Worm (Caenorhabditis elegans) whole organism, L2 larva: ENCODE data around the gene F55B11.7.

Source experiments
- C34F6.9 ChIP-seq: fragments of 150-350 bp; optimal IDR thresholded peaks from 2 replicates; lab custom pipeline; 2014; ENCODE audit warnings: missing biosample characterization, missing genetic modification characterization
- F13H6.1 ChIP-seq: sonication (generic microtip); optimal IDR thresholded peaks from 2 replicates; lab custom pipeline; 2016; ENCODE audit warnings: missing genetic modification characterization, missing compliant biosample characterization
- R02D3.7 ChIP-seq: fragments of 150-350 bp; optimal IDR thresholded peaks from 2 replicates; lab custom pipeline; 2014; ENCODE audit warnings: missing biosample characterization, missing genetic modification characterization
- Y55F3AM.14 ChIP-seq: fragments of 200-800 bp; sonication (Bioruptor generic); optimal IDR thresholded peaks from 2 replicates; lab custom pipeline; 2018; ENCODE audit warnings: mild to moderate bottlenecking, missing genetic modification characterization, missing compliant biosample characterization
- ZK546.5 ChIP-seq: sonication (generic microtip); optimal IDR thresholded peaks from 2 replicates; lab custom pipeline; 2017; ENCODE audit warnings: missing biosample characterization, missing genetic modification characterization
- alr-1 ChIP-seq: fragments of 150-350 bp; optimal IDR thresholded peaks from 2 replicates; lab custom pipeline; 2014; ENCODE audit warnings: missing biosample characterization, missing genetic modification characterization
- aly-2 ChIP-seq: fragments of 150-350 bp; optimal IDR thresholded peaks from 2 replicates; lab custom pipeline; 2014; ENCODE audit warnings: missing biosample characterization, missing genetic modification characterization
- ama-1 ChIP-seq: fragments of 150-350 bp; optimal IDR thresholded peaks from 2 replicates; lab custom pipeline; 2018; ENCODE audit warnings: inconsistent platforms
- blmp-1 ChIP-seq: sonication (generic microtip); optimal IDR thresholded peaks from 2 replicates; lab custom pipeline; 2017; ENCODE audit warnings: missing genetic modification characterization, mild to moderate bottlenecking, missing compliant biosample characterization, antibody characterized with exemption, moderate library complexity; ENCODE audit not compliant: insufficient read depth
- ceh-16 ChIP-seq: fragments of 150-350 bp; optimal IDR thresholded peaks from 2 replicates; lab custom pipeline; 2014; ENCODE audit warnings: missing biosample characterization, missing genetic modification characterization
- ceh-82 ChIP-seq: fragments of 150-350 bp; optimal IDR thresholded peaks from 2 replicates; lab custom pipeline; 2014; ENCODE audit warnings: missing biosample characterization, missing genetic modification characterization
- crh-2 ChIP-seq: sonication (generic microtip); optimal IDR thresholded peaks from 2 replicates; lab custom pipeline; 2017; ENCODE audit warnings: missing biosample characterization, missing genetic modification characterization
- dmd-4 ChIP-seq: sonication (generic microtip); optimal IDR thresholded peaks from 2 replicates; lab custom pipeline; 2017; ENCODE audit warnings: missing biosample characterization, missing genetic modification characterization
- egl-27 ChIP-seq: sonication (generic microtip); optimal IDR thresholded peaks from 3 replicates; lab custom pipeline; 2017; ENCODE audit warnings: missing biosample characterization, missing genetic modification reagents, missing genetic modification characterization
- elt-1 ChIP-seq: fragments of 150-350 bp; optimal IDR thresholded peaks from 2 replicates; lab custom pipeline; 2014; ENCODE audit warnings: missing biosample characterization, missing genetic modification characterization
- elt-3 ChIP-seq: sonication (generic microtip); optimal IDR thresholded peaks from 2 replicates; lab custom pipeline; 2017; ENCODE audit warnings: missing biosample characterization, missing genetic modification characterization
- fos-1 ChIP-seq: fragments of 150-350 bp; optimal IDR thresholded peaks from 2 replicates; lab custom pipeline; 2014; ENCODE audit warnings: missing biosample characterization, missing genetic modification characterization
- gmeb-1 ChIP-seq: fragments of 150-350 bp; optimal IDR thresholded peaks from 2 replicates; lab custom pipeline; 2014; ENCODE audit warnings: missing biosample characterization, missing genetic modification characterization
- lin-11 ChIP-seq: fragments of 150-350 bp; sonication (generic microtip); optimal IDR thresholded peaks from 2 replicates; lab custom pipeline; 2014; ENCODE audit warnings: missing biosample characterization, missing genetic modification characterization, inconsistent platforms, mixed read lengths
- lin-13 ChIP-seq: fragments of 150-350 bp; optimal IDR thresholded peaks from 2 replicates; lab custom pipeline; 2014; ENCODE audit warnings: missing biosample characterization, missing genetic modification reagents, missing genetic modification characterization
- lin-39 ChIP-seq: fragments of 150-350 bp; optimal IDR thresholded peaks from 2 replicates; lab custom pipeline; 2014; ENCODE audit warnings: missing biosample characterization, missing genetic modification reagents, missing genetic modification characterization
- lsy-2 ChIP-seq, 2 experiments: fragments of 150-350 bp in 1 of 2; sonication (generic microtip) in 1 of 2; optimal IDR thresholded peaks; 2 replicates each; lab custom pipeline; 2014 to 2017; ENCODE audit warnings: missing biosample characterization in 2 of 2, missing genetic modification characterization in 2 of 2
- mab-5 ChIP-seq: fragments of 150-350 bp; optimal IDR thresholded peaks from 2 replicates; lab custom pipeline; 2014; ENCODE audit warnings: missing biosample characterization, missing genetic modification characterization
- mbf-1 ChIP-seq: sonication (generic microtip); optimal IDR thresholded peaks from 2 replicates; lab custom pipeline; 2017; ENCODE audit warnings: missing biosample characterization, missing genetic modification characterization
- mdl-1 ChIP-seq, 2 experiments: fragments of 150-350 bp in 1 of 2; sonication (generic microtip) in 1 of 2; optimal IDR thresholded peaks; 2 replicates each; lab custom pipeline; 2017; ENCODE audit warnings: missing biosample characterization in 2 of 2, missing genetic modification characterization in 2 of 2
- nhr-10 ChIP-seq: sonication (generic microtip); optimal IDR thresholded peaks from 2 replicates; lab custom pipeline; 2017; ENCODE audit warnings: missing biosample characterization, missing genetic modification characterization
- nhr-11 ChIP-seq: fragments of 150-350 bp; optimal IDR thresholded peaks from 2 replicates; lab custom pipeline; 2014; ENCODE audit warnings: missing biosample characterization, missing genetic modification characterization
- nhr-12 ChIP-seq: fragments of 150-350 bp; optimal IDR thresholded peaks from 2 replicates; lab custom pipeline; 2014; ENCODE audit warnings: missing biosample characterization, missing genetic modification characterization
- nhr-129 ChIP-seq: fragments of 150-350 bp; optimal IDR thresholded peaks from 2 replicates; lab custom pipeline; 2014; ENCODE audit warnings: missing biosample characterization, missing genetic modification characterization
- nhr-21 ChIP-seq: fragments of 150-350 bp; optimal IDR thresholded peaks from 2 replicates; lab custom pipeline; 2014; ENCODE audit warnings: missing biosample characterization, missing genetic modification characterization
- nhr-23 ChIP-seq: fragments of 150-350 bp; optimal IDR thresholded peaks from 2 replicates; lab custom pipeline; 2014; ENCODE audit warnings: missing biosample characterization, missing genetic modification reagents, missing genetic modification characterization
- nhr-237 ChIP-seq: fragments of 150-350 bp; optimal IDR thresholded peaks from 2 replicates; lab custom pipeline; 2014; ENCODE audit warnings: missing biosample characterization, missing genetic modification characterization
- nhr-25 ChIP-seq: fragments of 150-350 bp; sonication (generic microtip); optimal IDR thresholded peaks from 3 replicates; lab custom pipeline; 2014; ENCODE audit warnings: missing biosample characterization, missing genetic modification characterization
- nhr-6 ChIP-seq: fragments of 150-350 bp; optimal IDR thresholded peaks from 2 replicates; lab custom pipeline; 2014; ENCODE audit warnings: missing biosample characterization, missing genetic modification characterization
- nhr-77 ChIP-seq: fragments of 150-350 bp; optimal IDR thresholded peaks from 2 replicates; lab custom pipeline; 2014; ENCODE audit warnings: missing biosample characterization, missing genetic modification characterization
- peb-1 ChIP-seq: fragments of 150-350 bp; optimal IDR thresholded peaks from 2 replicates; lab custom pipeline; 2014; ENCODE audit warnings: missing biosample characterization, missing genetic modification characterization
- sem-4 ChIP-seq: fragments of 150-350 bp; optimal IDR thresholded peaks from 2 replicates; lab custom pipeline; 2014; ENCODE audit warnings: missing biosample characterization, missing genetic modification reagents, missing genetic modification characterization
- skn-1 ChIP-seq: sonication (generic microtip); optimal IDR thresholded peaks from 2 replicates; lab custom pipeline; 2017; ENCODE audit warnings: missing biosample characterization, missing genetic modification characterization
- sma-3 ChIP-seq: sonication (generic microtip); optimal IDR thresholded peaks from 2 replicates; lab custom pipeline; 2016; ENCODE audit warnings: missing genetic modification reagents, missing genetic modification characterization, missing compliant biosample characterization
- sma-9 ChIP-seq, 2 experiments: fragments of 150-350 bp in 1 of 2; sonication (generic microtip) in 1 of 2; optimal IDR thresholded peaks; 2 replicates each; lab custom pipeline; 2014 to 2016; ENCODE audit warnings: missing genetic modification characterization in 2 of 2, mild to moderate bottlenecking in 1 of 2, missing biosample characterization in 1 of 2, missing compliant biosample characterization in 1 of 2, missing genetic modification reagents in 1 of 2, moderate library complexity in 1 of 2
- snpc-4 ChIP-seq: fragments of 150-350 bp; optimal IDR thresholded peaks from 2 replicates; lab custom pipeline; 2014; ENCODE audit warnings: missing biosample characterization, missing genetic modification characterization
- unc-39 ChIP-seq: fragments of 150-350 bp; optimal IDR thresholded peaks from 2 replicates; lab custom pipeline; 2014; ENCODE audit warnings: missing biosample characterization, missing genetic modification characterization
- unc-55 ChIP-seq: fragments of 150-350 bp; sonication (generic microtip); optimal IDR thresholded peaks from 3 replicates; lab custom pipeline; 2014; ENCODE audit warnings: missing biosample characterization, missing genetic modification reagents, missing genetic modification characterization
- unc-62 ChIP-seq: fragments of 150-350 bp; optimal IDR thresholded peaks from 2 replicates; lab custom pipeline; 2014; ENCODE audit warnings: missing biosample characterization, missing genetic modification reagents, missing genetic modification characterization
- zag-1 ChIP-seq: fragments of 150-350 bp; optimal IDR thresholded peaks from 2 replicates; lab custom pipeline; 2014; ENCODE audit warnings: missing biosample characterization, missing genetic modification characterization
- ztf-1 ChIP-seq: fragments of 200-800 bp; sonication (Bioruptor generic); conservative IDR thresholded peaks from 2 replicates; pipeline ENCODE4 v1.3.6; 2022; ENCODE audit warnings: missing genetic modification characterization, missing compliant biosample characterization
- ztf-11 ChIP-seq: sonication (generic microtip); optimal IDR thresholded peaks from 2 replicates; lab custom pipeline; 2017; ENCODE audit warnings: missing biosample characterization, missing genetic modification characterization
- ztf-4 ChIP-seq: fragments of 150-350 bp; optimal IDR thresholded peaks from 2 replicates; lab custom pipeline; 2014; ENCODE audit warnings: missing biosample characterization, missing genetic modification characterization

F55B11.7 gene

DNA sequence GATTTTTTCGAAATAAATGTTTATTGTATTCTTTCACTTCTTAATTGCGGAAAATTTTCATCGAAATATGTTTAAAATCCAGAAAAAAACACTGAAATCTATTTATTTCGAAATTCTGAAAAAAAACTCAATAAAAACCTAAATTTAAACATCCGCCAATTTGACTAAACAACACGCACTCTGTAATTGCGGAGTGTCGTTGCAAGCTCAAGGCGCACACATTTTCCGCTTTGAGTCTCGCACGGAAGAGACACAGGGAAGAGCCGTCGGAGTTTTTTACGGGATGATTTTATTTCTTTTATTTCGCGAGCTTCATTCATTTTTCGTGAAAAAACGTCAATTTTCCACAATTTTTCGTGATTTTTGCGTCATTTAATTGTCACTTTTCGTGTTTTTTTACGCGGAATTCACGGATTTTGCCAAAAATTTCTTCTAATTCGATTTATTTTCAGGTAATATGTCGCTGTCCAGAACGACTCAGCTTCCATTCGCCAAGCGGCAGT lies 42.3 kb upstream of the F55B11.7 start, which contains the start of gene dld-1 (continued):
- TF ChIP-seq ZK546.5 (tag; lab: Kevin White, UChicago) = peak; percentile 84
- peak; percentile 98 for TF ChIP-seq lin-13 (GFP tag; lab: Kevin White, UChicago)
- TF ChIP-seq alr-1 (tag; lab: Kevin White, UChicago) = no peak
- peak; percentile 88 for TF ChIP-seq ama-1
- peak; percentile 90 for TF ChIP-seq fos-1
- peak; percentile 98 for TF ChIP-seq lin-11 (tag; lab: Kevin White, UChicago)

- TF ChIP-seq nhr-129 (peak; percentile 27), gmeb-1 (tag; lab: Kevin White, UChicago) (peak; percentile 16), lin-11 (tag; lab: Kevin White, UChicago) (no peak), crh-2 (tag; lab: Kevin White, UChicago) (peak; percentile 39), fos-1 (peak; percentile 88), peb-1 (tag; lab: Kevin White, UChicago) (no peak)
Observed at ce11 chrIV:14456667-14457066, 34.8 kb upstream of the F55B11.7 start, which contains the start of gene nspg-9. Gene nspg-9, plus strand, starts transcription at chrIV:14456900.

DNA sequence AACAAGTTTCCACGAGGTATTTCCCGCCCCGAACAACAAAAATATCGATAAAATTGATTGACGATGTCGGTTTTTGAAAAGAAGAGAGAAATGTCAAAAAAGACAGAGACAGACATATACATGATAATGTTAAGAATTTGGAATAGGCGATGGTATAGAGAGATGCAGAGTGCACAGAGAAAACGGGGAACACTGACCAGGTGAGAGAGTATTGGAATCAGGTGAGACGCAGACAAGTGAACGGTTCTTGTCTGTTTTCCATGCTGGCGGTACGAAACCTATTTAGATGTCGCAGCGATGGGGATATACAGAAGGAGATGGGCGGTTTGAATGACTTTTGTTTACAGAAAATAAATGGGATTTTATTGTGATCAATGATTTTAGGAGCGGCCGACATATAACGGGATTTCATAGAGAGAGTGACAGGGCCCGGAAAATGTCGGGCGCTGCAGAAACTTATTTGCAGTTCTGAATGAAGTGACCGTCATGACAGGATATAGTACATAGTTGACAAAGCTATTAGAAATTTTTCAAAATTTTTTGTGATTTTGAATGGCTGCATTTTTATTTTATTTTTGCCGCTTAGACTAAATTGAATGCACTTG lies 23.5 kb upstream of the F55B11.7 start:
- TF ChIP-seq elt-3 (tag; lab: Kevin White, UChicago) (no peak), nhr-10 (no peak), egl-27 (tag; lab: Kevin White, UChicago) (no peak), blmp-1 (tag; lab: Kevin White, UChicago) (no peak), lin-13 (GFP tag; lab: Kevin White, UChicago) (peak; percentile 24), Y55F3AM.14 (GFP tag; lab: Kevin White, UChicago) (no peak), ztf-4 (tag; lab: Kevin White, UChicago) (no peak), crh-2 (tag; lab: Kevin White, UChicago) (peak; percentile 38), nhr-25 (tag; lab: Kevin White, UChicago) (peak; percentile 38), ZK546.5 (tag; lab: Kevin White, UChicago) (no peak), sma-3 (peak; percentile 41), C34F6.9 (tag; lab: Kevin White, UChicago) (no peak), nhr-237 (no peak), peb-1 (tag; lab: Kevin White, UChicago) (no peak), R02D3.7 (no peak), mbf-1 (tag; lab: Kevin White, UChicago) (no peak), alr-1 (tag; lab: Kevin White, UChicago) (no peak), mab-5 (tag; lab: Kevin White, UChicago) (no peak), zag-1 (tag; lab: Kevin White, UChicago) (no peak), nhr-23 (no peak), sma-9 (GFP tag; optimal IDR thresholded peaks at IDR 0.05; lab: Kevin White, UChicago) (peak; percentile 59), sma-9 (tag; optimal IDR thresholded peaks at IDR 0.05; lab: Kevin White, UChicago) (no peak), lin-39 (tag; lab: Kevin White, UChicago) (no peak), unc-62 (GFP tag; lab: Kevin White, UChicago) (no peak), nhr-11 (tag; lab: Kevin White, UChicago) (no peak), lin-11 (tag; lab: Kevin White, UChicago) (no peak), ztf-11 (tag; lab: Kevin White, UChicago) (no peak), dmd-4 (tag; lab: Kevin White, UChicago) (no peak), ceh-16 (no peak), unc-39 (tag; lab: Kevin White, UChicago) (no peak), ceh-82 (tag; lab: Kevin White, UChicago) (no peak), nhr-21 (tag; lab: Kevin White, UChicago) (peak; percentile 52), nhr-77 (tag; lab: Kevin White, UChicago) (no peak), F13H6.1 (tag; lab: Kevin White, UChicago) (peak; percentile 36), ztf-1 (no peak), nhr-6 (tag; lab: Kevin White, UChicago) (no peak), mdl-1 (tag; optimal IDR thresholded peaks at IDR 0.05; lab: Kevin White, UChicago) (no peak), nhr-12 (tag; lab: Kevin White, UChicago) (no peak), skn-1 (no peak), unc-55 (no peak), aly-2 (tag; lab: Kevin White, UChicago) (no peak), gmeb-1 (tag; lab: Kevin White, UChicago) (peak; percentile 24), nhr-129 (peak; percentile 69), sem-4 (tag; lab: Kevin White, UChicago) (no peak), lsy-2 (tag; optimal IDR thresholded peaks at IDR 0.05; lab: Kevin White, UChicago) (no peak), elt-1 (no peak), ama-1 (no peak), snpc-4 (tag; lab: Kevin White, UChicago) (peak; percentile 89)
